Fruit fly (Drosophila melanogaster) whole organism, larva: ENCODE results near the gene Pif2.

Experiments
- noc ChIP-seq: fragments of 200-800 bp; sonication (Bioruptor generic); optimal IDR thresholded peaks from 3 replicates; lab custom pipeline; 2019; ENCODE audit warnings: missing biosample characterization, mild to moderate bottlenecking, missing genetic modification characterization, moderate library complexity

The Pif2 gene

dm6 chr3R:6548736-6549135, at the start of gene Pif2:
Pif2 (plus strand) TSS chr3R:6549036.
- no peak for TF ChIP-seq noc

- no peak for TF ChIP-seq noc
Observed at dm6 chr3R:6504408-6504807, 44.4 kb upstream of the Pif2 start.

- TF ChIP-seq noc, result no peak
Observed at dm6 chr3R:6527208-6527607, 21.6 kb upstream of the Pif2 start, which contains the start of gene CG15185. CG15185 (plus strand) TSS chr3R:6527508.

- TF ChIP-seq noc, result no peak
Observed at dm6 chr3R:6534059-6534458, 14.8 kb upstream of the Pif2 start.

- no peak for TF ChIP-seq noc
Observed at dm6 chr3R:6560251-6560650, 11.4 kb downstream of the Pif2 start, which contains the start of gene CG1137. CG1137 (minus strand) TSS chr3R:6560351.

dm6 chr3R:6568835-6569234, 20.0 kb downstream of the Pif2 start:
- TF ChIP-seq noc, result no peak

dm6 chr3R:6580484-6580883, 31.6 kb downstream of the Pif2 start, which contains the start of gene CG2336:
CG2336 (plus strand) TSS chr3R:6580784.
- TF ChIP-seq noc, result no peak

- no peak for TF ChIP-seq noc
Observed at dm6 chr3R:6593068-6593567, 44.3 kb downstream of the Pif2 start, which contains the start of gene dpr11. dpr11 (minus strand) TSS chr3R:6593330.

- no peak for TF ChIP-seq noc
Observed at dm6 chr3R:6597922-6598321, 49.1 kb downstream of the Pif2 start, which contains the start of gene CG1138. CG1138 (minus strand) TSS chr3R:6598022.
